Fruit fly (Drosophila melanogaster): ENCODE results near the gene Obp8a.
A peak's percentile ranks its signal among the peaks of the same experiment; 100 is the strongest.

The Obp8a gene

dm6 chrX:9232199-9232598 is 17.5 kb downstream of the Obp8a start, which contains the start of gene CG12121 (continued):
- TF ChIP-seq Dp (GFP tag; optimal IDR thresholded peaks at IDR 0.05): peak; percentile 81
- no peak for TF ChIP-seq CG7786 (GFP tag; optimal IDR thresholded peaks at IDR 0.05)
- no peak for TF ChIP-seq exex (tag; optimal IDR thresholded peaks at IDR 0.05)
- TF ChIP-seq PHDP (tag; optimal IDR thresholded peaks at IDR 0.05): no peak
- TF ChIP-seq fu2 (GFP tag; optimal IDR thresholded peaks at IDR 0.05): no peak
- no peak for TF ChIP-seq CG8281 (tag; optimal IDR thresholded peaks at IDR 0.05)
- no peak for TF ChIP-seq org-1 (GFP tag; optimal IDR thresholded peaks at IDR 0.05)
- no peak for TF ChIP-seq CG7928 (GFP tag; optimal IDR thresholded peaks at IDR 0.05)
- no peak for TF ChIP-seq pfk (GFP tag; optimal IDR thresholded peaks at IDR 0.05)
- TF ChIP-seq ab (GFP tag; optimal IDR thresholded peaks at IDR 0.05): no peak
- TF ChIP-seq zen2 (GFP tag; IDR thresholded peaks at IDR 0.05; ENCODE audit: partially characterized antibody): peak; percentile 70
- no peak for TF ChIP-seq scrt (GFP tag; optimal IDR thresholded peaks at IDR 0.05)
- no peak for TF ChIP-seq sisA (GFP tag; IDR thresholded peaks at IDR 0.05)
- no peak for TF ChIP-seq CG17359 (tag; optimal IDR thresholded peaks at IDR 0.05)
- TF ChIP-seq Sox100B (GFP tag; optimal IDR thresholded peaks at IDR 0.05): no peak
- TF ChIP-seq crc (GFP tag; optimal IDR thresholded peaks at IDR 0.05): no peak
- TF ChIP-seq Poxn (GFP tag; IDR thresholded peaks at IDR 0.05): no peak
- TF ChIP-seq wdn (GFP tag; IDR thresholded peaks at IDR 0.05): no peak
- no peak for TF ChIP-seq CG3281 (GFP tag; optimal IDR thresholded peaks at IDR 0.05)
- TF ChIP-seq Deaf1 (tag; optimal IDR thresholded peaks at IDR 0.05): no peak
- no peak for TF ChIP-seq trh (GFP tag; optimal IDR thresholded peaks at IDR 0.05)
- TF ChIP-seq pb (GFP tag; optimal IDR thresholded peaks at IDR 0.05): no peak
- TF ChIP-seq chif (GFP tag; optimal IDR thresholded peaks at IDR 0.05): no peak
- no peak for TF ChIP-seq sens (GFP tag)
- no peak for TF ChIP-seq luna (GFP tag; optimal IDR thresholded peaks at IDR 0.05)
- TF ChIP-seq CG6854 (GFP tag; optimal IDR thresholded peaks at IDR 0.05): no peak
- no peak for TF ChIP-seq CG10979 (tag; optimal IDR thresholded peaks at IDR 0.05)
- TF ChIP-seq knrl (GFP tag; IDR thresholded peaks at IDR 0.05; ENCODE audit: partially characterized antibody): peak; percentile 52; the same call in 2 of the 3 replicates
- peak; percentile 63 for TF ChIP-seq CG2116 (GFP tag; optimal IDR thresholded peaks at IDR 0.05)
- peak; percentile 71 for TF ChIP-seq vnd (GFP tag; IDR thresholded peaks at IDR 0.05; ENCODE audit: partially characterized antibody)
- no peak for TF ChIP-seq CG6765 (GFP tag; optimal IDR thresholded peaks at IDR 0.05)
- TF ChIP-seq CG34376 (GFP tag; optimal IDR thresholded peaks at IDR 0.05): no peak
- TF ChIP-seq lilli (GFP tag; optimal IDR thresholded peaks at IDR 0.05): no peak
- TF ChIP-seq CG11695 (GFP tag; IDR thresholded peaks at IDR 0.05): no peak
- no peak for TF ChIP-seq ken (GFP tag; IDR thresholded peaks at IDR 0.05)
- TF ChIP-seq CG13894 (tag; optimal IDR thresholded peaks at IDR 0.05): no peak
- TF ChIP-seq ind (GFP tag; optimal IDR thresholded peaks at IDR 0.05): no peak
- no peak for TF ChIP-seq CG11247 (GFP tag; IDR thresholded peaks at IDR 0.05)
- no peak for TF ChIP-seq bcd (GFP tag; optimal IDR thresholded peaks at IDR 0.05)
- TF ChIP-seq E2f2 (GFP tag; IDR thresholded peaks at IDR 0.05): peak; percentile 89
- no peak for TF ChIP-seq Drgx (GFP tag; IDR thresholded peaks at IDR 0.05)
- no peak for TF ChIP-seq dan (GFP tag; IDR thresholded peaks at IDR 0.05)
- TF ChIP-seq sob (GFP tag; IDR thresholded peaks at IDR 0.05): no peak
- no peak for TF ChIP-seq Ets65A (GFP tag)
- peak; percentile 84 for TF ChIP-seq pzg (GFP tag; optimal IDR thresholded peaks at IDR 0.05)
- no peak for TF ChIP-seq Lhr (GFP tag; optimal IDR thresholded peaks at IDR 0.05)
- TF ChIP-seq CG16863 (GFP tag; optimal IDR thresholded peaks at IDR 0.05): no peak
- TF ChIP-seq zen (tag; optimal IDR thresholded peaks at IDR 0.05): no peak
- TF ChIP-seq en (GFP tag; optimal IDR thresholded peaks at IDR 0.05): no peak
- TF ChIP-seq CG10959 (GFP tag; IDR thresholded peaks at IDR 0.05): no peak
- peak; percentile 72 for TF ChIP-seq CG7963 (GFP tag; IDR thresholded peaks at IDR 0.05; ENCODE audit: partially characterized antibody)
- TF ChIP-seq C15 (GFP tag; IDR thresholded peaks at IDR 0.05): no peak
- TF ChIP-seq CG11398 (GFP tag; optimal IDR thresholded peaks at IDR 0.05): no peak

Data from whole organism, embryonic.